Worm (Caenorhabditis elegans) whole organism, L4 larva: ENCODE results near the gene F55E10.4.

ENCODE experiments used
- F44E2.7 ChIP-seq: fragments of 200-800 bp; sonication (Bioruptor generic); IDR thresholded peaks from 2 replicates; pipeline ENCODE4 v2.1.2; 2022; ENCODE audit warnings: missing genetic modification characterization, missing compliant biosample characterization
- Y75B8A.6 ChIP-seq: fragments of 200-800 bp; sonication (Bioruptor generic); IDR thresholded peaks from 2 replicates; pipeline ENCODE4 v1.3.6; 2022; ENCODE audit warnings: missing genetic modification reagents, missing genetic modification characterization, missing compliant biosample characterization
- aha-1 ChIP-seq: fragments of 150-350 bp; peaks from one replicate; lab custom pipeline; 2014; ENCODE audit warnings: missing biosample characterization, missing genetic modification characterization
- aly-2 ChIP-seq: sonication (generic microtip); optimal IDR thresholded peaks from 2 replicates; lab custom pipeline; 2018; ENCODE audit warnings: missing biosample characterization, missing genetic modification characterization
- arid-1 ChIP-seq: fragments of 200-800 bp; sonication (Bioruptor generic); conservative IDR thresholded peaks from 2 replicates; pipeline ENCODE4 v1.3.6; 2022; ENCODE audit warnings: missing genetic modification reagents, missing genetic modification characterization, missing compliant biosample characterization
- attf-4 ChIP-seq: sonication (generic microtip); optimal IDR thresholded peaks from 3 replicates; lab custom pipeline; 2017; ENCODE audit warnings: missing biosample characterization, missing genetic modification characterization
- ceh-62 ChIP-seq: sonication (generic microtip); optimal IDR thresholded peaks from 2 replicates; lab custom pipeline; 2017; ENCODE audit warnings: missing biosample characterization, missing genetic modification characterization
- ctbp-1 ChIP-seq: fragments of 200-800 bp; sonication (Bioruptor generic); IDR thresholded peaks from 2 replicates; pipeline ENCODE4 v1.3.6; 2022; ENCODE audit warnings: missing genetic modification reagents, missing genetic modification characterization, missing compliant biosample characterization
- daf-16 ChIP-seq, 3 experiments: sonication (generic microtip); optimal IDR thresholded peaks; 2 replicates each; lab custom pipeline; 2016 to 2017; ENCODE audit warnings: missing genetic modification characterization in 3 of 3, missing genetic modification reagents in 3 of 3, mild to moderate bottlenecking in 2 of 3, missing compliant biosample characterization in 2 of 3, missing biosample characterization in 1 of 3, moderate library complexity in 1 of 3
- daf-19 ChIP-seq: fragments of 200-800 bp; sonication (Bioruptor generic); conservative IDR thresholded peaks from 2 replicates; pipeline ENCODE4 v1.3.6; 2022; ENCODE audit warnings: missing genetic modification characterization, missing compliant biosample characterization
- daf-8 ChIP-seq: fragments of 200-800 bp; sonication (Bioruptor generic); IDR thresholded peaks from 2 replicates; pipeline ENCODE4 v1.3.6; 2022; ENCODE audit warnings: missing genetic modification characterization, missing compliant biosample characterization
- dmd-6 ChIP-seq: fragments of 200-800 bp; sonication (Bioruptor generic); IDR thresholded peaks from 2 replicates; pipeline ENCODE4 v1.3.6; 2022; ENCODE audit warnings: missing genetic modification reagents, missing genetic modification characterization, missing compliant biosample characterization
- dmd-8 ChIP-seq: fragments of 200-800 bp; sonication (Bioruptor generic); IDR thresholded peaks from 2 replicates; pipeline ENCODE4 v1.3.6; 2022; ENCODE audit warnings: missing genetic modification characterization, missing compliant biosample characterization
- dmd-9 ChIP-seq: fragments of 200-800 bp; sonication (Bioruptor generic); IDR thresholded peaks from 2 replicates; pipeline ENCODE4 v1.3.6; 2022; ENCODE audit warnings: missing genetic modification reagents, missing genetic modification characterization, missing compliant biosample characterization
- dpl-1 ChIP-seq: fragments of 150-350 bp; optimal IDR thresholded peaks from 2 replicates; lab custom pipeline; 2014; ENCODE audit warnings: missing biosample characterization, missing genetic modification reagents, missing genetic modification characterization
- dve-1 ChIP-seq: sonication (generic microtip); optimal IDR thresholded peaks from 2 replicates; lab custom pipeline; 2017; ENCODE audit warnings: antibody characterized with exemption, mild to moderate bottlenecking, missing genetic modification characterization, missing compliant biosample characterization; ENCODE audit not compliant: insufficient read depth
- egl-27 ChIP-seq: sonication (generic microtip); optimal IDR thresholded peaks from 3 replicates; lab custom pipeline; 2017; ENCODE audit warnings: missing biosample characterization, missing genetic modification reagents, missing genetic modification characterization
- hlh-11 ChIP-seq: fragments of 200-800 bp; sonication (Bioruptor generic); optimal IDR thresholded peaks from 2 replicates; lab custom pipeline; 2018; ENCODE audit warnings: mild to moderate bottlenecking, missing genetic modification characterization, missing compliant biosample characterization
- hlh-30 ChIP-seq: sonication (generic microtip); optimal IDR thresholded peaks from 2 replicates; lab custom pipeline; 2017; ENCODE audit warnings: antibody characterized with exemption, mild to moderate bottlenecking, missing genetic modification characterization, missing compliant biosample characterization; ENCODE audit not compliant: insufficient read depth
- lim-7 ChIP-seq: fragments of 200-800 bp; sonication (Bioruptor generic); IDR thresholded peaks from 2 replicates; pipeline ENCODE4 v1.3.6; 2022; ENCODE audit warnings: missing genetic modification characterization, missing compliant biosample characterization
- lin-38 ChIP-seq: fragments of 200-800 bp; sonication (Bioruptor generic); IDR thresholded peaks from 2 replicates; pipeline ENCODE4 v1.3.6; 2022; ENCODE audit warnings: missing genetic modification reagents, missing genetic modification characterization, missing compliant biosample characterization
- lin-39 ChIP-seq: fragments of 150-350 bp; optimal IDR thresholded peaks from 2 replicates; lab custom pipeline; 2014; ENCODE audit warnings: missing biosample characterization, missing genetic modification reagents, missing genetic modification characterization
- mdl-1 ChIP-seq, 2 experiments: fragments of 150-350 bp in 1 of 2; sonication (generic microtip) in 1 of 2; optimal IDR thresholded peaks; 2 replicates each; lab custom pipeline; 2014 to 2017; ENCODE audit warnings: missing biosample characterization in 2 of 2, missing genetic modification characterization in 2 of 2
- mep-1 ChIP-seq: fragments of 150-350 bp; sonication (generic microtip); optimal IDR thresholded peaks from 3 replicates; lab custom pipeline; 2014; ENCODE audit warnings: missing biosample characterization, missing genetic modification characterization
- mes-2 ChIP-seq: sonication (generic microtip); optimal IDR thresholded peaks from 2 replicates; lab custom pipeline; 2016; ENCODE audit warnings: missing genotype, mild to moderate bottlenecking, missing genetic modification characterization, missing compliant biosample characterization; ENCODE audit not compliant: poor library complexity, severe bottlenecking
- mxl-2 ChIP-seq: fragments of 200-800 bp; sonication (Bioruptor generic); conservative IDR thresholded peaks from 2 replicates; pipeline ENCODE4 v1.3.6; 2022; ENCODE audit warnings: missing genetic modification reagents, missing genetic modification characterization, missing compliant biosample characterization
- mxl-3 ChIP-seq: fragments of 200-800 bp; sonication (Bioruptor generic); optimal IDR thresholded peaks from 2 replicates; lab custom pipeline; 2018; ENCODE audit warnings: mild to moderate bottlenecking, missing genetic modification characterization, missing compliant biosample characterization
- nhr-10 ChIP-seq: fragments of 150-350 bp; optimal IDR thresholded peaks from 2 replicates; lab custom pipeline; 2014; ENCODE audit warnings: missing biosample characterization, missing genetic modification characterization
- nhr-28 ChIP-seq: fragments of 150-350 bp; optimal IDR thresholded peaks from 2 replicates; lab custom pipeline; 2014; ENCODE audit warnings: missing biosample characterization, missing genetic modification characterization
- nhr-6 ChIP-seq: fragments of 150-350 bp; optimal IDR thresholded peaks from 2 replicates; lab custom pipeline; 2014; ENCODE audit warnings: missing biosample characterization, missing genetic modification characterization
- nhr-77 ChIP-seq: fragments of 150-350 bp; optimal IDR thresholded peaks from 2 replicates; lab custom pipeline; 2014; ENCODE audit warnings: missing biosample characterization, missing genetic modification characterization
- pqm-1 ChIP-seq: sonication (generic microtip); optimal IDR thresholded peaks from 2 replicates; lab custom pipeline; 2017; ENCODE audit warnings: missing biosample characterization, missing genetic modification characterization
- set-16 ChIP-seq: fragments of 200-800 bp; sonication (Bioruptor generic); IDR thresholded peaks from 2 replicates; pipeline ENCODE4 v1.3.6; 2022; ENCODE audit warnings: missing genetic modification reagents, missing genetic modification characterization, missing compliant biosample characterization
- spr-3 ChIP-seq: fragments of 200-800 bp; sonication (Bioruptor generic); optimal IDR thresholded peaks from 2 replicates; lab custom pipeline; 2018; ENCODE audit warnings: mild to moderate bottlenecking, missing genetic modification characterization, missing compliant biosample characterization
- tag-97 ChIP-seq: fragments of 200-800 bp; sonication (Bioruptor generic); IDR thresholded peaks from 2 replicates; pipeline ENCODE4 v1.3.6; 2022; ENCODE audit warnings: missing genetic modification characterization, missing compliant biosample characterization
- tra-1 ChIP-seq: fragments of 200-800 bp; sonication (Bioruptor generic); IDR thresholded peaks from 2 replicates; pipeline ENCODE4 v1.3.6; 2022; ENCODE audit warnings: missing genetic modification reagents, missing genetic modification characterization, missing compliant biosample characterization
- unc-62 ChIP-seq, 3 experiments: fragments of 150-350 bp in 1 of 3; sonication (generic microtip); optimal IDR thresholded peaks in 2 of 3; peaks in 1 of 3; 1 replicate in 1 of 3; 2 replicates in 2 of 3; lab custom pipeline; 2014 to 2017; ENCODE audit warnings: missing biosample characterization in 3 of 3, missing genetic modification characterization in 3 of 3, missing genetic modification reagents in 3 of 3, missing genotype in 1 of 3
- ztf-7 ChIP-seq: fragments of 150-350 bp; optimal IDR thresholded peaks from 2 replicates; lab custom pipeline; 2014; ENCODE audit warnings: missing biosample characterization, missing genetic modification characterization

Gene F55E10.4

ce11 chrX:8356305-8356704 lies 28.6 kb upstream of the F55E10.4 start:
- no peak for TF ChIP-seq daf-19 (GFP tag; lab: Robert Waterston, UW)
- TF ChIP-seq Y75B8A.6 = no peak
- no peak for TF ChIP-seq dpl-1 (GFP tag; lab: Kevin White, UChicago)
- no peak for TF ChIP-seq F44E2.7 (GFP tag; lab: Robert Waterston, UW)
- TF ChIP-seq mes-2 = no peak
- TF ChIP-seq dmd-6 (GFP tag; lab: Robert Waterston, UW) = peak; percentile 78
- TF ChIP-seq lin-39 = no peak
- TF ChIP-seq hlh-30 (tag; lab: Kevin White, UChicago) = peak; percentile 55
- TF ChIP-seq ztf-7 (tag; lab: Kevin White, UChicago) = no peak
- TF ChIP-seq mxl-2 = no peak
- no peak for TF ChIP-seq egl-27 (tag; lab: Kevin White, UChicago)
- no peak for TF ChIP-seq nhr-10 (tag; lab: Kevin White, UChicago)
- TF ChIP-seq dmd-8 (GFP tag; lab: Robert Waterston, UW) = no peak
- TF ChIP-seq aha-1 (tag; lab: Kevin White, UChicago) = no peak
- no peak for TF ChIP-seq daf-16 (GFP tag; optimal IDR thresholded peaks at IDR 0.05; lab: Kevin White, UChicago)
- TF ChIP-seq daf-16 (tag; optimal IDR thresholded peaks at IDR 0.05; lab: Kevin White, UChicago) = peak; percentile 59
- TF ChIP-seq dmd-9 (GFP tag; lab: Robert Waterston, UW) = no peak
- peak; percentile 62 for TF ChIP-seq dve-1
- TF ChIP-seq tag-97 = no peak
- no peak for TF ChIP-seq lin-38 (GFP tag; lab: Robert Waterston, UW)
- no peak for TF ChIP-seq lim-7
- no peak for TF ChIP-seq set-16 (GFP tag; lab: Robert Waterston, UW)
- TF ChIP-seq arid-1 = no peak
- TF ChIP-seq attf-4 = no peak
- peak; percentile 38 for TF ChIP-seq hlh-11

- no peak for TF ChIP-seq lim-7
- no peak for TF ChIP-seq ztf-7 (tag; lab: Kevin White, UChicago)
- no peak for TF ChIP-seq daf-16 (GFP tag; optimal IDR thresholded peaks at IDR 0.05; lab: Kevin White, UChicago)
- TF ChIP-seq daf-16 (tag; optimal IDR thresholded peaks at IDR 0.05; lab: Kevin White, UChicago) = peak; percentile 89
- TF ChIP-seq hlh-30 (tag; lab: Kevin White, UChicago) = peak; percentile 50
- TF ChIP-seq mep-1 (tag; lab: Kevin White, UChicago) = peak; percentile 47
- TF ChIP-seq dmd-6 (GFP tag; lab: Robert Waterston, UW) = peak; percentile 89
- TF ChIP-seq daf-8 (GFP tag; lab: Robert Waterston, UW) = no peak
- no peak for TF ChIP-seq ctbp-1 (GFP tag; lab: Robert Waterston, UW)
- TF ChIP-seq ceh-62 (tag; lab: Kevin White, UChicago) = no peak
- no peak for TF ChIP-seq spr-3 (GFP tag; lab: Kevin White, UChicago)
- TF ChIP-seq hlh-11 = peak; percentile 77
- no peak for TF ChIP-seq aly-2 (tag; lab: Kevin White, UChicago)
- no peak for TF ChIP-seq nhr-6 (tag; lab: Kevin White, UChicago)
- TF ChIP-seq tra-1 = 0 out of 2 replicates have a peak, but pooled peaks have one; percentile 15
- peak; percentile 47 for TF ChIP-seq mxl-3 (GFP tag; lab: Kevin White, UChicago)
- peak; percentile 87 for TF ChIP-seq nhr-28
- TF ChIP-seq lin-38 (GFP tag; lab: Robert Waterston, UW) = no peak
- peak; percentile 97 for TF ChIP-seq pqm-1
- TF ChIP-seq unc-62 (GFP tag; optimal IDR thresholded peaks at IDR 0.05 in 1 of 2; lab: Kevin White, UChicago) = peak in 1 of 2 experiments; percentile 64
- no peak for TF ChIP-seq unc-62 (tag; optimal IDR thresholded peaks at IDR 0.05; lab: Kevin White, UChicago)
- peak; percentile 69 for TF ChIP-seq dve-1
- peak; percentile 54 for TF ChIP-seq nhr-77 (tag; lab: Kevin White, UChicago)
- peak in 1 of 2 experiments; percentile 39 for TF ChIP-seq mdl-1 (tag; optimal IDR thresholded peaks at IDR 0.05; lab: Kevin White, UChicago)
These were observed 27.6 kb upstream of the F55E10.4 start for ce11 chrX:8355350-8355749.
